Worm (Caenorhabditis elegans) whole organism, L3 larva: ENCODE measurements around the gene nlp-66.

Experiments used
- egl-5 ChIP-seq: fragments of 150-350 bp; optimal IDR thresholded peaks from 2 replicates; lab custom pipeline; 2017; ENCODE audit warnings: missing biosample characterization, missing genetic modification reagents, missing genetic modification characterization, inconsistent platforms
- elt-3 ChIP-seq, 3 experiments: fragments of 150-350 bp in 1 of 3; sonication (generic microtip) in 2 of 3; optimal IDR thresholded peaks; 2 replicates in 2 of 3; 4 replicates in 1 of 3; lab custom pipeline; 2014 to 2017; ENCODE audit warnings: missing biosample characterization in 3 of 3, missing genetic modification characterization in 3 of 3
- eor-1 ChIP-seq, 2 experiments: fragments of 150-350 bp; optimal IDR thresholded peaks; 2 replicates each; lab custom pipeline; 2014 to 2018; ENCODE audit warnings: missing biosample characterization in 2 of 2, missing genetic modification characterization in 2 of 2
- lin-15B ChIP-seq: fragments of 150-350 bp; optimal IDR thresholded peaks from 2 replicates; lab custom pipeline; 2014; ENCODE audit warnings: missing biosample characterization, missing genetic modification characterization
- mml-1 ChIP-seq: fragments of 150-350 bp; sonication (generic microtip); optimal IDR thresholded peaks from 3 replicates; lab custom pipeline; 2014; ENCODE audit warnings: missing biosample characterization, missing genetic modification characterization
- nhr-28 ChIP-seq: fragments of 150-350 bp; optimal IDR thresholded peaks from 2 replicates; lab custom pipeline; 2014; ENCODE audit warnings: missing biosample characterization, missing genetic modification characterization
- nhr-77 ChIP-seq: fragments of 150-350 bp; optimal IDR thresholded peaks from 2 replicates; lab custom pipeline; 2014; ENCODE audit warnings: missing biosample characterization, missing genetic modification characterization
- pha-4 ChIP-seq: fragments of 150-350 bp; optimal IDR thresholded peaks from 2 replicates; lab custom pipeline; 2014; ENCODE audit warnings: missing biosample characterization, missing genetic modification reagents, missing genetic modification characterization
- tbx-2 ChIP-seq: sonication (generic microtip); optimal IDR thresholded peaks from 2 replicates; lab custom pipeline; 2016; ENCODE audit warnings: mild to moderate bottlenecking, missing genetic modification characterization, missing compliant biosample characterization

- no peak for TF ChIP-seq nhr-77 (tag; lab: Kevin White, UChicago)
- no peak for TF ChIP-seq eor-1 (tag; optimal IDR thresholded peaks at IDR 0.05; lab: Kevin White, UChicago)
- TF ChIP-seq tbx-2 (tag; lab: Kevin White, UChicago) = no peak
- TF ChIP-seq lin-15B (tag; lab: Kevin White, UChicago) = no peak
- no peak for TF ChIP-seq nhr-28
- TF ChIP-seq elt-3 (tag; optimal IDR thresholded peaks at IDR 0.05; lab: Kevin White, UChicago) = no peak
- no peak for TF ChIP-seq pha-4
- no peak for TF ChIP-seq mml-1
- no peak for TF ChIP-seq egl-5 (tag; lab: Kevin White, UChicago)
Observed at ce11 chrX:11137632-11138031, 21.0 kb upstream of the nlp-66 start.
